Worm (Caenorhabditis elegans) whole organism, late embryonic: ENCODE data around the gene kin-16.

Experiments
- C38D4.7 ChIP-seq: fragments of 200-800 bp; sonication (Bioruptor generic); optimal IDR thresholded peaks from 2 replicates; lab custom pipeline; 2018; ENCODE audit warnings: mild to moderate bottlenecking, missing genetic modification characterization, moderate library complexity, missing compliant biosample characterization
- F13H6.1 ChIP-seq: sonication (generic microtip); optimal IDR thresholded peaks from 2 replicates; lab custom pipeline; 2016; ENCODE audit warnings: missing genetic modification characterization, missing compliant biosample characterization
- K02D7.2 ChIP-seq: sonication (generic microtip); optimal IDR thresholded peaks from 2 replicates; lab custom pipeline; 2017; ENCODE audit warnings: mild to moderate bottlenecking, missing genetic modification characterization, missing compliant biosample characterization
- T23F11.4 ChIP-seq: fragments of 200-800 bp; sonication (Bioruptor generic); optimal IDR thresholded peaks from 2 replicates; lab custom pipeline; 2018; ENCODE audit warnings: mild to moderate bottlenecking, missing genetic modification characterization, missing compliant biosample characterization
- ahr-1 ChIP-seq: sonication (generic microtip); optimal IDR thresholded peaks from 2 replicates; lab custom pipeline; 2016; ENCODE audit warnings: missing genetic modification characterization, missing compliant biosample characterization
- ama-1 ChIP-seq: fragments of 150-350 bp; optimal IDR thresholded peaks from 2 replicates; lab custom pipeline; 2014
- ceh-18 ChIP-seq: sonication (generic microtip); optimal IDR thresholded peaks from 2 replicates; lab custom pipeline; 2016; ENCODE audit warnings: missing genetic modification characterization, missing compliant biosample characterization
- ceh-19 ChIP-seq: fragments of 200-800 bp; sonication (Bioruptor generic); optimal IDR thresholded peaks from 2 replicates; lab custom pipeline; 2018; ENCODE audit warnings: mild to moderate bottlenecking, missing genetic modification characterization, missing compliant biosample characterization
- ceh-22 ChIP-seq: sonication (generic microtip); optimal IDR thresholded peaks from 2 replicates; lab custom pipeline; 2017; ENCODE audit warnings: missing biosample characterization, missing genetic modification characterization
- ceh-24 ChIP-seq: sonication (generic microtip); optimal IDR thresholded peaks from 2 replicates; lab custom pipeline; 2016; ENCODE audit warnings: mild to moderate bottlenecking, missing genetic modification characterization, missing compliant biosample characterization
- ceh-30 ChIP-seq: fragments of 150-350 bp; optimal IDR thresholded peaks from 2 replicates; lab custom pipeline; 2014; ENCODE audit warnings: missing biosample characterization, missing genetic modification characterization
- ceh-45 ChIP-seq: fragments of 200-800 bp; sonication (Bioruptor generic); IDR thresholded peaks from 2 replicates; pipeline ENCODE4 v1.3.6; 2022; ENCODE audit warnings: missing genetic modification reagents, missing genetic modification characterization, missing compliant biosample characterization
- che-1 ChIP-seq: sonication (generic microtip); optimal IDR thresholded peaks from 2 replicates; lab custom pipeline; 2016; ENCODE audit warnings: mild to moderate bottlenecking, missing genetic modification characterization, missing compliant biosample characterization
- dmd-4 ChIP-seq: sonication (generic microtip); optimal IDR thresholded peaks from 2 replicates; lab custom pipeline; 2016; ENCODE audit warnings: borderline replicate concordance, missing genetic modification characterization, missing compliant biosample characterization
- elt-2 ChIP-seq: sonication (generic microtip); optimal IDR thresholded peaks from 2 replicates; lab custom pipeline; 2016; ENCODE audit warnings: missing genetic modification reagents, missing genetic modification characterization, missing compliant biosample characterization
- ets-4 ChIP-seq: sonication (generic microtip); optimal IDR thresholded peaks from 2 replicates; lab custom pipeline; 2016; ENCODE audit warnings: missing genetic modification characterization, missing compliant biosample characterization
- fax-1 ChIP-seq: sonication (generic microtip); optimal IDR thresholded peaks from 2 replicates; lab custom pipeline; 2016; ENCODE audit warnings: missing genotype, missing genetic modification characterization, missing compliant biosample characterization
- fkh-6 ChIP-seq: sonication (generic microtip); optimal IDR thresholded peaks from 2 replicates; lab custom pipeline; 2016; ENCODE audit warnings: missing genetic modification characterization, missing compliant biosample characterization
- hlh-30 ChIP-seq: sonication (generic microtip); optimal IDR thresholded peaks from 2 replicates; lab custom pipeline; 2017; ENCODE audit warnings: antibody characterized with exemption, missing genetic modification characterization, missing compliant biosample characterization; ENCODE audit not compliant: insufficient read depth
- hlh-8 ChIP-seq: sonication (generic microtip); optimal IDR thresholded peaks from 2 replicates; lab custom pipeline; 2016; ENCODE audit warnings: missing genotype, missing genetic modification characterization, missing compliant biosample characterization
- lim-6 ChIP-seq: sonication (generic microtip); optimal IDR thresholded peaks from 2 replicates; lab custom pipeline; 2016; ENCODE audit warnings: missing genetic modification characterization, missing compliant biosample characterization
- lin-11 ChIP-seq: fragments of 200-800 bp; sonication (Bioruptor generic); optimal IDR thresholded peaks from 2 replicates; lab custom pipeline; 2018; ENCODE audit warnings: mild to moderate bottlenecking, missing genetic modification characterization, missing compliant biosample characterization
- nfya-1 ChIP-seq: sonication (generic microtip); optimal IDR thresholded peaks from 2 replicates; lab custom pipeline; 2017; ENCODE audit warnings: missing genetic modification characterization, mild to moderate bottlenecking, missing compliant biosample characterization, antibody characterized with exemption, moderate library complexity
- nhr-11 ChIP-seq: fragments of 150-350 bp; optimal IDR thresholded peaks from 2 replicates; lab custom pipeline; 2014; ENCODE audit warnings: missing biosample characterization, missing genetic modification characterization
- nhr-232 ChIP-seq: sonication (generic microtip); optimal IDR thresholded peaks from 2 replicates; lab custom pipeline; 2016; ENCODE audit warnings: missing genetic modification characterization, missing compliant biosample characterization
- npax-4 ChIP-seq: sonication (generic microtip); optimal IDR thresholded peaks from 2 replicates; lab custom pipeline; 2016; ENCODE audit warnings: missing genetic modification characterization, missing compliant biosample characterization
- pag-3 ChIP-seq: sonication (generic microtip); optimal IDR thresholded peaks from 2 replicates; lab custom pipeline; 2016; ENCODE audit warnings: missing compliant biosample characterization, missing genetic modification characterization, borderline replicate concordance
- pat-9 ChIP-seq: fragments of 200-800 bp; sonication (Bioruptor generic); optimal IDR thresholded peaks from 2 replicates; lab custom pipeline; 2018; ENCODE audit warnings: mild to moderate bottlenecking, missing genetic modification characterization, moderate library complexity, missing compliant biosample characterization
- pax-1 ChIP-seq: fragments of 150-350 bp; optimal IDR thresholded peaks from 2 replicates; lab custom pipeline; 2014; ENCODE audit warnings: missing biosample characterization, missing genetic modification characterization
- pha-2 ChIP-seq: sonication (generic microtip); optimal IDR thresholded peaks from 2 replicates; lab custom pipeline; 2017; ENCODE audit warnings: mild to moderate bottlenecking, missing genetic modification characterization, missing compliant biosample characterization
- pqm-1 ChIP-seq: sonication (generic microtip); optimal IDR thresholded peaks from 2 replicates; lab custom pipeline; 2016; ENCODE audit warnings: missing genetic modification characterization, missing compliant biosample characterization
- ref-2 ChIP-seq: sonication (generic microtip); optimal IDR thresholded peaks from 2 replicates; lab custom pipeline; 2016; ENCODE audit warnings: missing genetic modification characterization, missing compliant biosample characterization
- rnt-1 ChIP-seq: sonication (generic microtip); optimal IDR thresholded peaks from 2 replicates; lab custom pipeline; 2016; ENCODE audit warnings: missing genetic modification characterization, missing compliant biosample characterization
- sox-4 ChIP-seq: sonication (generic microtip); optimal IDR thresholded peaks from 2 replicates; lab custom pipeline; 2017; ENCODE audit warnings: mild to moderate bottlenecking, missing genetic modification characterization, inconsistent platforms, missing compliant biosample characterization
- tbx-7 ChIP-seq: sonication (generic microtip); optimal IDR thresholded peaks from 2 replicates; lab custom pipeline; 2016; ENCODE audit warnings: missing genotype, missing genetic modification characterization, missing compliant biosample characterization
- unc-86 ChIP-seq: sonication (generic microtip); optimal IDR thresholded peaks from 2 replicates; lab custom pipeline; 2016; ENCODE audit warnings: missing genetic modification characterization, missing compliant biosample characterization
- zip-5 ChIP-seq: sonication (generic microtip); optimal IDR thresholded peaks from 2 replicates; lab custom pipeline; 2016; ENCODE audit warnings: missing genetic modification characterization, missing compliant biosample characterization
- ztf-16 ChIP-seq: sonication (generic microtip); optimal IDR thresholded peaks from 2 replicates; lab custom pipeline; 2017; ENCODE audit warnings: missing genetic modification characterization, missing compliant biosample characterization

Gene kin-16

ce11 chrII:9443522-9443921 is 7.6 kb upstream of the kin-16 start, which contains the start of gene chil-15:
Gene chil-15, minus strand, starts transcription at chrII:9443622.
- TF ChIP-seq pag-3 (tag; lab: Kevin White, UChicago) (no peak), ahr-1 (tag; lab: Kevin White, UChicago) (no peak), sox-4 (tag; lab: Kevin White, UChicago) (no peak), tbx-7 (tag; lab: Kevin White, UChicago) (no peak), ceh-18 (tag; lab: Kevin White, UChicago) (no peak), ref-2 (tag; lab: Kevin White, UChicago) (no peak), npax-4 (tag; lab: Kevin White, UChicago) (no peak), ets-4 (no peak), rnt-1 (tag; lab: Kevin White, UChicago) (no peak), nhr-232 (tag; lab: Kevin White, UChicago) (no peak), pqm-1 (tag; lab: Kevin White, UChicago) (no peak)

ce11 chrII:9441838-9442237 is 5.9 kb upstream of the kin-16 start, which contains the start of gene chil-16:
Gene chil-16, minus strand, starts transcription at chrII:9441938.
- no peak for TF ChIP-seq ets-4
- TF ChIP-seq ceh-22: no peak
- TF ChIP-seq che-1: no peak
- TF ChIP-seq dmd-4 (tag; lab: Kevin White, UChicago): no peak
- no peak for TF ChIP-seq elt-2 (tag; lab: Kevin White, UChicago)
- TF ChIP-seq fkh-6 (tag; lab: Kevin White, UChicago): no peak
- TF ChIP-seq hlh-8 (tag; lab: Kevin White, UChicago): no peak
- no peak for TF ChIP-seq ceh-45
- TF ChIP-seq ceh-19: no peak
- TF ChIP-seq T23F11.4: no peak

- TF ChIP-seq nfya-1 (tag; lab: Kevin White, UChicago) (no peak), zip-5 (tag; lab: Kevin White, UChicago) (no peak), hlh-8 (tag; lab: Kevin White, UChicago) (no peak), unc-86 (no peak), lim-6 (no peak)
These were observed 4.2 kb upstream of the kin-16 start, which contains the start of gene chil-17 for ce11 chrII:9440060-9440459. Gene chil-17, minus strand, starts transcription at chrII:9440160.

- TF ChIP-seq fax-1 (tag; lab: Kevin White, UChicago) (no peak), lim-6 (no peak), ceh-30 (no peak), ceh-22 (no peak), pha-2 (no peak), ceh-19 (no peak), K02D7.2 (tag; lab: Kevin White, UChicago) (no peak), F13H6.1 (no peak), ztf-16 (tag; lab: Kevin White, UChicago) (no peak)
These were observed 2.9 kb upstream of the kin-16 start for ce11 chrII:9438853-9439252.

ce11 chrII:9438227-9438626 is 2.3 kb upstream of the kin-16 start, which contains the start of gene chil-13:
Gene chil-13, minus strand, starts transcription at chrII:9438327.
- TF ChIP-seq che-1 (no peak), ceh-18 (tag; lab: Kevin White, UChicago) (no peak), zip-5 (tag; lab: Kevin White, UChicago) (no peak), ama-1 (lab: Kevin White, UChicago) (no peak), ets-4 (no peak), hlh-8 (tag; lab: Kevin White, UChicago) (no peak), pat-9 (tag; lab: Kevin White, UChicago) (no peak)

- TF ChIP-seq pax-1 (tag; lab: Kevin White, UChicago) (no peak), T23F11.4 (no peak), hlh-30 (tag; lab: Kevin White, UChicago) (no peak), lin-11 (no peak), ceh-24 (tag; lab: Kevin White, UChicago) (no peak), nfya-1 (tag; lab: Kevin White, UChicago) (no peak), unc-86 (no peak), sox-4 (tag; lab: Kevin White, UChicago) (no peak), elt-2 (tag; lab: Kevin White, UChicago) (no peak), ztf-16 (tag; lab: Kevin White, UChicago) (no peak), F13H6.1 (no peak), C38D4.7 (no peak), ref-2 (tag; lab: Kevin White, UChicago) (no peak), ama-1 (lab: Kevin White, UChicago) (no peak), nhr-11 (tag; lab: Kevin White, UChicago) (no peak), pag-3 (tag; lab: Kevin White, UChicago) (no peak), ceh-30 (no peak), ceh-45 (no peak), pat-9 (tag; lab: Kevin White, UChicago) (no peak), tbx-7 (tag; lab: Kevin White, UChicago) (no peak)
These were observed 2.3 kb downstream of the kin-16 start, which contains the start of gene kin-15 for ce11 chrII:9433609-9434008. Gene kin-15, minus strand, starts transcription at chrII:9433709.
